Worm (Caenorhabditis elegans): Measurements from ENCODE around the gene F14D7.3.

- TF ChIP-seq elt-2 (tag; optimal IDR thresholded peaks at IDR 0.05), result no peak
- no peak for TF ChIP-seq elt-1 (tag; optimal IDR thresholded peaks at IDR 0.05)
- no peak for TF ChIP-seq lin-39 (tag; optimal IDR thresholded peaks at IDR 0.05)
- TF ChIP-seq ama-1 (optimal IDR thresholded peaks at IDR 0.05), result no peak
- no peak for TF ChIP-seq zag-1 (tag; optimal IDR thresholded peaks at IDR 0.05)
- TF ChIP-seq ztf-4 (tag; optimal IDR thresholded peaks at IDR 0.05), result no peak
- no peak for TF ChIP-seq mdl-1 (tag; optimal IDR thresholded peaks at IDR 0.05)
- TF ChIP-seq elt-3 (tag; optimal IDR thresholded peaks at IDR 0.05), result no peak
- no peak for TF ChIP-seq hmg-11 (tag; optimal IDR thresholded peaks at IDR 0.05)
- TF ChIP-seq unc-39 (tag; optimal IDR thresholded peaks at IDR 0.05), result no peak
- no peak for TF ChIP-seq pha-4 (tag; optimal IDR thresholded peaks at IDR 0.05)
- peak; percentile 1 for TF ChIP-seq snpc-4 (tag; optimal IDR thresholded peaks at IDR 0.05)
Measured at ce11 chrV:14267326-14267942, 29.2 kb upstream of the F14D7.3 start.

Measured in whole organism, L3 larva.